Fruit fly (Drosophila melanogaster) whole organism, embryonic: Measurements from ENCODE around the gene Cpr92A.

Experiments used
- Bteb2 ChIP-seq: fragments of 200-800 bp; sonication (Bioruptor generic); optimal IDR thresholded peaks from 2 replicates; lab custom pipeline; 2016; ENCODE audit warnings: missing biosample characterization, missing genetic modification characterization
- C15 ChIP-seq: fragments of 200-800 bp; sonication (Bioruptor generic); IDR thresholded peaks from 3 replicates; pipeline ENCODE4 v1.3.6; 2022; ENCODE audit warnings: missing biosample characterization, missing genetic modification characterization
- CG11695 ChIP-seq: fragments of 200-800 bp; sonication (Bioruptor generic); IDR thresholded peaks from 3 replicates; pipeline ENCODE4 v1.3.6; 2022; ENCODE audit warnings: missing biosample characterization, missing genetic modification characterization
- CG12155 ChIP-seq: fragments of 200-800 bp; sonication (Bioruptor generic); optimal IDR thresholded peaks from 3 replicates; lab custom pipeline; 2016; ENCODE audit warnings: missing biosample characterization, missing genetic modification characterization
- CG1602 ChIP-seq: fragments of 200-800 bp; sonication (Bioruptor generic); optimal IDR thresholded peaks from 3 replicates; lab custom pipeline; 2016; ENCODE audit warnings: missing biosample characterization, missing genetic modification characterization
- CG2712 ChIP-seq: fragments of 200-800 bp; optimal IDR thresholded peaks from 3 replicates; lab custom pipeline; 2019; ENCODE audit warnings: missing biosample characterization, mild to moderate bottlenecking, missing genetic modification characterization, moderate library complexity
- CG30020 ChIP-seq: fragments of 200-800 bp; optimal IDR thresholded peaks from 2 replicates; lab custom pipeline; 2019; ENCODE audit warnings: missing biosample characterization, mild to moderate bottlenecking, missing genetic modification characterization, moderate library complexity
- CG31365 ChIP-seq: fragments of 200-800 bp; sonication (Bioruptor generic); optimal IDR thresholded peaks from 2 replicates; lab custom pipeline; 2018; ENCODE audit warnings: missing biosample characterization, mild to moderate bottlenecking, missing genetic modification characterization
- CG34224 ChIP-seq: fragments of 200-800 bp; sonication (Bioruptor generic); IDR thresholded peaks from 3 replicates; pipeline ENCODE4 v1.3.6; 2022; ENCODE audit warnings: missing biosample characterization, missing genetic modification characterization; ENCODE audit not compliant: partially characterized antibody
- CG3847 ChIP-seq: fragments of 200-800 bp; sonication (Bioruptor generic); IDR thresholded peaks from 2 replicates; pipeline ENCODE4 v1.3.6; 2022; ENCODE audit warnings: missing biosample characterization, missing genetic modification characterization
- CG6689 ChIP-seq: fragments of 200-800 bp; sonication (Bioruptor generic); IDR thresholded peaks from 2 replicates; pipeline ENCODE4 v1.3.6; 2022; ENCODE audit warnings: missing biosample characterization, missing genetic modification characterization
- CG6765 ChIP-seq: fragments of 200-800 bp; sonication (Bioruptor generic); optimal IDR thresholded peaks from 3 replicates; lab custom pipeline; 2017; ENCODE audit warnings: missing biosample characterization, mild to moderate bottlenecking, missing genetic modification characterization
- CG8089 ChIP-seq: fragments of 200-800 bp; sonication (Bioruptor generic); optimal IDR thresholded peaks from 3 replicates; lab custom pipeline; 2016; ENCODE audit warnings: missing biosample characterization, missing genetic modification characterization
- CG8290 ChIP-seq, 3 experiments: fragments of 200-800 bp; sonication (Bioruptor generic); optimal IDR thresholded peaks; 2 replicates each; lab custom pipeline; 2016 to 2019; ENCODE audit warnings: missing biosample characterization in 3 of 3, missing genetic modification characterization in 3 of 3, mild to moderate bottlenecking in 2 of 3, moderate library complexity in 1 of 3
- CG8359 ChIP-seq: fragments of 200-800 bp; sonication (Bioruptor generic); optimal IDR thresholded peaks from 2 replicates; lab custom pipeline; 2017; ENCODE audit warnings: missing biosample characterization, mild to moderate bottlenecking, missing genetic modification characterization, borderline replicate concordance
- CG8924 ChIP-seq: fragments of 200-800 bp; optimal IDR thresholded peaks from 3 replicates; lab custom pipeline; 2019; ENCODE audit warnings: missing biosample characterization, mild to moderate bottlenecking, missing genetic modification characterization, moderate library complexity
- CG9437 ChIP-seq: fragments of 200-800 bp; sonication (Bioruptor generic); optimal IDR thresholded peaks from 2 replicates; lab custom pipeline; 2018; ENCODE audit warnings: missing biosample characterization, mild to moderate bottlenecking, missing genetic modification characterization
- CG9797 ChIP-seq: fragments of 200-800 bp; sonication (Bioruptor generic); optimal IDR thresholded peaks from 3 replicates; lab custom pipeline; 2018; ENCODE audit warnings: missing biosample characterization, mild to moderate bottlenecking, missing genetic modification characterization
- CG9817 ChIP-seq: fragments of 200-800 bp; sonication (Bioruptor generic); optimal IDR thresholded peaks from 2 replicates; lab custom pipeline; 2018; ENCODE audit warnings: missing biosample characterization, mild to moderate bottlenecking, missing genetic modification characterization, moderate library complexity
- CHES-1-like ChIP-seq: fragments of 200-800 bp; sonication (Bioruptor generic); optimal IDR thresholded peaks from 2 replicates; lab custom pipeline; 2016; ENCODE audit warnings: missing biosample characterization, missing genetic modification characterization
- D19A ChIP-seq: fragments of 200-800 bp; optimal IDR thresholded peaks from 3 replicates; lab custom pipeline; 2019; ENCODE audit warnings: missing biosample characterization, mild to moderate bottlenecking, missing genetic modification characterization, moderate library complexity
- Dbx ChIP-seq: fragments of 200-800 bp; sonication (Bioruptor generic); IDR thresholded peaks from 3 replicates; pipeline ENCODE4 v1.3.6; 2022; ENCODE audit warnings: missing biosample characterization, missing genetic modification characterization
- Dek ChIP-seq: fragments of 200-800 bp; sonication (Bioruptor generic); optimal IDR thresholded peaks from 3 replicates; lab custom pipeline; 2019; ENCODE audit warnings: missing biosample characterization, mild to moderate bottlenecking, missing genetic modification characterization, moderate library complexity
- Hr78 ChIP-seq, 2 experiments: fragments of 200-800 bp in 1 of 2; fragments of >200 bp in 1 of 2; sonication (Bioruptor generic) in 1 of 2; optimal IDR thresholded peaks; 2 replicates each; lab custom pipeline; 2017 to 2019; ENCODE audit warnings: missing biosample characterization in 2 of 2, missing genetic modification characterization in 2 of 2, mild to moderate bottlenecking in 1 of 2, moderate library complexity in 1 of 2
- Lhr ChIP-seq: fragments of 200-800 bp; sonication (Bioruptor generic); optimal IDR thresholded peaks from 3 replicates; lab custom pipeline; 2017; ENCODE audit warnings: mild to moderate bottlenecking, missing biosample characterization, missing genetic modification reagents, missing genetic modification characterization
- Stat92E ChIP-seq, 3 experiments: fragments of >200 bp in 2 of 3; fragments of 200-800 bp in 1 of 3; sonication (Bioruptor generic) in 1 of 3; optimal IDR thresholded peaks; 2 replicates each; lab custom pipeline; 2017 to 2019; ENCODE audit warnings: missing biosample characterization in 3 of 3, missing genetic modification characterization in 3 of 3, mild to moderate bottlenecking in 1 of 3, moderate library complexity in 1 of 3
- Usf ChIP-seq: fragments of 200-800 bp; sonication (Bioruptor generic); optimal IDR thresholded peaks from 2 replicates; lab custom pipeline; 2017; ENCODE audit warnings: missing genotype, missing biosample characterization, missing genetic modification characterization
- bsh ChIP-seq, 2 experiments: fragments of 200-800 bp; sonication (Bioruptor generic); optimal IDR thresholded peaks; 2 replicates each; lab custom pipeline; 2017 to 2018; ENCODE audit warnings: mild to moderate bottlenecking in 2 of 2, missing biosample characterization in 2 of 2, missing genetic modification characterization in 2 of 2, moderate library complexity in 1 of 2
- cato ChIP-seq: fragments of 200-800 bp; sonication (Bioruptor generic); optimal IDR thresholded peaks from 2 replicates; lab custom pipeline; 2016; ENCODE audit warnings: missing biosample characterization, missing genetic modification characterization, borderline replicate concordance
- caup ChIP-seq: fragments of 200-800 bp; sonication (Bioruptor generic); optimal IDR thresholded peaks from 3 replicates; lab custom pipeline; 2017; ENCODE audit warnings: missing biosample characterization, mild to moderate bottlenecking, missing genetic modification characterization, moderate library complexity; ENCODE audit not compliant: severe bottlenecking
- chn ChIP-seq: fragments of 200-800 bp; sonication (Bioruptor generic); optimal IDR thresholded peaks from 2 replicates; lab custom pipeline; 2016; ENCODE audit warnings: missing biosample characterization, missing genetic modification characterization
- crp ChIP-seq, 2 experiments: fragments of 200-800 bp; sonication (Bioruptor generic); optimal IDR thresholded peaks; 2 replicates in 1 of 2; 3 replicates in 1 of 2; lab custom pipeline; 2017; ENCODE audit warnings: missing biosample characterization in 2 of 2, missing genetic modification characterization in 2 of 2, mild to moderate bottlenecking in 1 of 2, moderate library complexity in 1 of 2
- da ChIP-seq: fragments of 200-800 bp; sonication (Bioruptor generic); optimal IDR thresholded peaks from 2 replicates; lab custom pipeline; 2016; ENCODE audit warnings: missing biosample characterization, missing genetic modification characterization
- ewg ChIP-seq: fragments of 200-800 bp; sonication (Bioruptor generic); optimal IDR thresholded peaks from 3 replicates; lab custom pipeline; 2017; ENCODE audit warnings: mild to moderate bottlenecking, missing biosample characterization, missing genetic modification reagents, missing genetic modification characterization
- gce ChIP-seq: fragments of 200-800 bp; sonication (Bioruptor generic); IDR thresholded peaks from 3 replicates; pipeline ENCODE4 v1.3.6; 2022; ENCODE audit warnings: missing biosample characterization, missing genetic modification characterization
- gt ChIP-seq: fragments of 200-800 bp; sonication (Bioruptor generic); IDR thresholded peaks from 2 replicates; pipeline ENCODE4 v1.3.6; 2022; ENCODE audit warnings: missing biosample characterization, missing genetic modification characterization
- ham ChIP-seq: fragments of 200-800 bp; sonication (Bioruptor generic); IDR thresholded peaks from 2 replicates; pipeline ENCODE4 v1.3.6; 2022; ENCODE audit warnings: missing biosample characterization, missing genetic modification characterization
- otp ChIP-seq: fragments of 200-800 bp; sonication (Bioruptor generic); IDR thresholded peaks from 3 replicates; pipeline ENCODE4, ENCODE4 v1.3.6; 2022; ENCODE audit warnings: missing biosample characterization, missing genetic modification characterization
- pros ChIP-seq: fragments of 200-800 bp; sonication (Bioruptor generic); optimal IDR thresholded peaks from 3 replicates; lab custom pipeline; 2019; ENCODE audit warnings: missing biosample characterization, mild to moderate bottlenecking, missing genetic modification characterization, moderate library complexity
- scrt ChIP-seq: fragments of 200-800 bp; sonication (Bioruptor generic); optimal IDR thresholded peaks from 2 replicates; lab custom pipeline; 2018; ENCODE audit warnings: missing biosample characterization, mild to moderate bottlenecking, missing genetic modification characterization, moderate library complexity
- sd ChIP-seq: fragments of 200-800 bp; sonication (Bioruptor generic); optimal IDR thresholded peaks from 3 replicates; lab custom pipeline; 2018; ENCODE audit warnings: missing biosample characterization, mild to moderate bottlenecking, missing genetic modification characterization, moderate library complexity
- slbo ChIP-seq: fragments of 200-800 bp; sonication (Bioruptor generic); IDR thresholded peaks from 2 replicates; pipeline ENCODE4 v1.3.6; 2022; ENCODE audit warnings: missing biosample characterization, missing genetic modification characterization
- slou ChIP-seq: fragments of 200-800 bp; sonication (Bioruptor generic); optimal IDR thresholded peaks from 3 replicates; lab custom pipeline; 2016; ENCODE audit warnings: missing biosample characterization, missing genetic modification characterization
- sna ChIP-seq: fragments of 200-800 bp; sonication (Bioruptor generic); IDR thresholded peaks from 2 replicates; pipeline ENCODE4 v1.3.6; 2022; ENCODE audit warnings: missing biosample characterization, missing genetic modification characterization; ENCODE audit not compliant: partially characterized antibody
- sqz ChIP-seq: fragments of 200-800 bp; sonication (Bioruptor generic); optimal IDR thresholded peaks from 3 replicates; lab custom pipeline; 2018; ENCODE audit warnings: missing biosample characterization, mild to moderate bottlenecking, missing genetic modification characterization
- trem ChIP-seq: fragments of 200-800 bp; optimal IDR thresholded peaks from 3 replicates; lab custom pipeline; 2019; ENCODE audit warnings: missing biosample characterization, mild to moderate bottlenecking, missing genetic modification characterization, moderate library complexity
- zen2 ChIP-seq: fragments of 200-800 bp; sonication (Bioruptor generic); IDR thresholded peaks from 3 replicates; pipeline ENCODE4 v1.3.6; 2022; ENCODE audit warnings: missing biosample characterization, missing genetic modification characterization; ENCODE audit not compliant: partially characterized antibody
- zfh1 ChIP-seq: fragments of 200-800 bp; sonication (Bioruptor generic); IDR thresholded peaks from 3 replicates; pipeline ENCODE4 v1.3.6; 2022; ENCODE audit warnings: missing biosample characterization, missing genetic modification characterization

Cpr92A gene

dm6 chr3R:19648289-19648916 is 49.6 kb upstream of the Cpr92A start, which contains the start of the genes CG6195 and CG31220 (continued):
- TF ChIP-seq D19A (tag; lab: Kevin White, UChicago) (no peak), ham (GFP tag; lab: Robert Waterston, UW) (no peak), cato (GFP tag; lab: Kevin White, UChicago) (no peak), CG8359 (no peak), Stat92E (GFP tag; optimal IDR thresholded peaks at IDR 0.05; lab: Kevin White, UChicago) (no peak), Lhr (GFP tag; lab: Kevin White, UChicago) (peak; percentile 40), Dek (tag; lab: Kevin White, UChicago) (peak; percentile 44), gt (GFP tag; lab: Robert Waterston, UW) (no peak), pros (no peak), CG6689 (0 out of 2 replicates have a peak, but pooled peaks have one; percentile 7), CG12155 (GFP tag; lab: Kevin White, UChicago) (no peak), crp (GFP tag; optimal IDR thresholded peaks at IDR 0.05; lab: Kevin White, UChicago) (peak; percentile 80 to 98), CG1602 (no peak), gce (GFP tag; lab: Robert Waterston, UW) (no peak), zfh1 (no peak), sqz (GFP tag; lab: Kevin White, UChicago) (no peak), sna (GFP tag; lab: Robert Waterston, UW) (0 out of 2 replicates have a peak, but pooled peaks have one; percentile 11), CG11695 (GFP tag; lab: Robert Waterston, UW) (no peak), ewg (peak; percentile 40), Bteb2 (GFP tag; lab: Kevin White, UChicago) (peak; percentile 9), CHES-1-like (GFP tag; lab: Kevin White, UChicago) (no peak), bsh (GFP tag; optimal IDR thresholded peaks at IDR 0.05; lab: Kevin White, UChicago) (peak in 1 of 2 experiments; percentile 23), C15 (GFP tag; lab: Robert Waterston, UW) (no peak), Hr78 (GFP tag; optimal IDR thresholded peaks at IDR 0.05; lab: Kevin White, UChicago) (no peak), CG30020 (peak; percentile 90), Usf (GFP tag; lab: Kevin White, UChicago) (no peak), CG8290 (GFP tag; optimal IDR thresholded peaks at IDR 0.05; lab: Kevin White, UChicago) (peak; percentile 30), CG8290 (tag; optimal IDR thresholded peaks at IDR 0.05; lab: Kevin White, UChicago) (no peak), trem (tag; lab: Kevin White, UChicago) (no peak), CG6765 (GFP tag; lab: Kevin White, UChicago) (no peak), CG8089 (GFP tag; lab: Kevin White, UChicago) (peak; percentile 23), otp (GFP tag; lab: Robert Waterston, UW) (peak; percentile 8; the same call in 1 of the 3 replicates), CG34224 (GFP tag; lab: Robert Waterston, UW) (0 out of 3 replicates have a peak, but pooled peaks have one; percentile 21), CG8924 (tag; lab: Kevin White, UChicago) (no peak), CG9817 (tag; lab: Kevin White, UChicago) (no peak), scrt (GFP tag; lab: Kevin White, UChicago) (no peak), caup (GFP tag; lab: Kevin White, UChicago) (peak; percentile 12), zen2 (GFP tag; lab: Robert Waterston, UW) (no peak), slbo (GFP tag; lab: Robert Waterston, UW) (peak; percentile 33; the same call in 1 of the 2 replicates), Dbx (GFP tag; lab: Robert Waterston, UW) (no peak), CG31365 (tag; lab: Kevin White, UChicago) (peak; percentile 33), CG3847 (GFP tag; lab: Robert Waterston, UW) (no peak), slou (no peak), chn (peak; percentile 21), CG9797 (GFP tag; lab: Kevin White, UChicago) (peak; percentile 72), CG9437 (GFP tag; lab: Kevin White, UChicago) (peak; percentile 10), da (no peak), CG2712 (tag; lab: Kevin White, UChicago) (peak; percentile 35), sd (peak; percentile 98)
